Worm (Caenorhabditis elegans): ENCODE data around the gene glb-28.

glb-28 gene

ce11 chrX:15338195-15338594 lies 21.1 kb upstream of the glb-28 start:
- no peak for TF ChIP-seq unc-62 (GFP tag; optimal IDR thresholded peaks at IDR 0.05)

ce11 chrX:15336392-15336791 lies 19.3 kb upstream of the glb-28 start:
- no peak for TF ChIP-seq unc-62 (GFP tag; optimal IDR thresholded peaks at IDR 0.05)

DNA sequence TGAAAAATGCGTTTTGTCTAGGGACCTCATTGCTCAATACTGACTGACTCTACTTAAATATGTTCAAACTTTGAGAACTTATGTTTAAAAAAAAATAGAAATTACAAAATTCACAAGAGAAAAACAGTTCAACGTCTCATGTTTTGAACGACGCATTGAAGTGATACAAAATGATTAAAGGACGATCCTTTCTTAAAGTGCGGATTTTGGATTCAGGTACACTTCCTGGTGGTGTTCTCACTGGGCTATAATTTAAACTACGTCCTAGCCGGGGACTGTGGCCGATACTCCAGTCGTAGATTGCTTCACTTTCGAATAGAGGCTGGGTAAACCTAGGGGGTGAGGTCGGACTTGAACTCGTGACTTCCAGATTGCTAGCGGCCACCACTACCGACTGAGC lies 18.6 kb upstream of the glb-28 start:
- no peak for TF ChIP-seq unc-62 (GFP tag; optimal IDR thresholded peaks at IDR 0.05)

DNA sequence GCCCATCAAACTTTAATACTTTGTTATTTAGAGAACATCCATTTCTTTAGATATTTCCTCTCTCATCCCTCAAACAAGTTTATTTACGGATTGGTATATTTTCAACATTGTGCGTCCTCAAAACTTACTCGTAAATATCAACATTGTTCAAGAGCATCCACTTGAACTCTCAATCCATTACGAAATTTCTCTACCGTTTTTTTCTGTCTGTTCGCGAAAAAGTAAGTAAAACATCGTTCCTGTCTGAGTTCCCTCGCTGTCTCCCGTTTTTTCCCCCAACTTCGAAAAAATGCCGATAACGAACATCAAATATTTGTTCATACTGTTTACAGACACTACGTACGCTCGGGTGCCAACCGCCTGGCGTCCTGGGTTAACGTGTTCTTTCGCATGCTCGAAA lies 17.9 kb upstream of the glb-28 start:
- TF ChIP-seq unc-62 (GFP tag; optimal IDR thresholded peaks at IDR 0.05) = no peak

- no peak for TF ChIP-seq unc-62 (GFP tag; optimal IDR thresholded peaks at IDR 0.05)
Measured at ce11 chrX:15330664-15331063, 13.6 kb upstream of the glb-28 start, which contains the start of gene Y15E3A.4. Gene Y15E3A.4, plus strand, starts transcription at chrX:15330964.

DNA sequence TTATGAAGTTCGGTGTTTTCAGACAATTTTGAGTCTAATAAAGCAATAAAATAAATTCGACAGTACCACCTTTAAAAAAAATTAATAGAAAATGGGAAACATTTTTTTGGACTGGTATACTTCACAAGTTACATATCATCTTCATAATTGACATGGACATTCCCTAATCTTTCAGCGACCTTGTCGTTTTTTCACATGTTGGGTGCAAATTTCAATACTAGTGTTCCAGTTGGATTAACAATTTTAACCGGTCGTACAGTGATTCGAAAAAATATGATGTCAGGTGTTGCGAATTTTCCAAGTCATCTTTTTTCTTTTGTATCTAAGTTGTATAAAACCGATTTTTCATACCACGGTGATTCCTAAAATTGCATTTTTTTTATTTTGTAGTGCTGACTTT lies 11.3 kb upstream of the glb-28 start:
- no peak for TF ChIP-seq unc-62 (GFP tag; optimal IDR thresholded peaks at IDR 0.05)

ce11 chrX:15327238-15327637 lies 10.2 kb upstream of the glb-28 start:
- TF ChIP-seq unc-62 (GFP tag; optimal IDR thresholded peaks at IDR 0.05) = no peak

ce11 chrX:15325709-15326108 lies 8.7 kb upstream of the glb-28 start, which contains the start of gene Y15E3A.3:
Gene Y15E3A.3, minus strand, starts transcription at chrX:15325809.
- no peak for TF ChIP-seq unc-62 (GFP tag; optimal IDR thresholded peaks at IDR 0.05)

ce11 chrX:15321791-15322190 lies 4.7 kb upstream of the glb-28 start:
- TF ChIP-seq unc-62 (GFP tag; optimal IDR thresholded peaks at IDR 0.05) = no peak

ce11 chrX:15321217-15321616 lies 4.2 kb upstream of the glb-28 start:
- TF ChIP-seq unc-62 (GFP tag; optimal IDR thresholded peaks at IDR 0.05) = no peak

DNA sequence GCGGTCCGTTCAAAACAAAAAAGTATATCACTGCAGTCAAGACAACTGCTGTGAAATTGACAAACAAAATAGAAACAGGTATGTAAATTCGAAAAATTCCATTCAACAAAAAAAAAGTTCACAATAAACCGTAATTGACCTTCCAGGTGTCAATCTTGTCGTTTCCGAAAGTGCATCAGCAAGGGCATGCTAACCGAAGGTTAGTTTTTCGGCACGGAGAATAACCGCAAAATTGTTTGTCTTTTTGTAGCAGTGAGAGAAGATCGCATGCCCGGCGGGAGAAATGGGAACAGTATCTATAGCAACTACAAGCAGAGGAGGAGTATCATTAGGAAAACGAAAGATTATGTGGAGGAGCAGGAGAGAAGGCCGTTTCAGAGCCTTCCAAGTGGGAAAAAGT lies 4.4 kb downstream of the glb-28 start:
- TF ChIP-seq unc-62 (GFP tag; optimal IDR thresholded peaks at IDR 0.05) = no peak

DNA sequence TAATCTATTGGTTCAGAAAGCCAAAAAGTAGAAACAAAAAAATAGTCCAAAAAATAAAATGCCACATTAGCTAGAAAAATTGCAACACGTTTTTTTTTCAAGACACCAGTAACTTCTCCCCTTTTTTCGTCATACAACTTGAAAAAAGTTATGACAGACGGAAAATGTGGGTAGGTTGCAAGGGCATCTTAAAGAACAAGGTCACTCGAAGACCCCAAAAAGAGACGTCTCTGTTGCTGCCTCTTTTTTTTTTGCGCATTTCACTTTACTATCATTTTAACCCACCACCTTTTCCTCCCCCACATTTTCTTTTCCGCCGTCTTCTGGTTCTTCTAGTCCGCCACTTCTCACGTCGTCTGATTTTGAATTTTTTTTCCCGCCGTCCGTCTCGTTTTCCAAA lies 5.0 kb downstream of the glb-28 start:
- no peak for TF ChIP-seq unc-62 (GFP tag; optimal IDR thresholded peaks at IDR 0.05)

- no peak for TF ChIP-seq unc-62 (GFP tag; optimal IDR thresholded peaks at IDR 0.05)
Measured at ce11 chrX:15310986-15311385, 6.1 kb downstream of the glb-28 start.

ce11 chrX:15310330-15310776 lies 6.7 kb downstream of the glb-28 start:
- no peak for TF ChIP-seq unc-62 (GFP tag; optimal IDR thresholded peaks at IDR 0.05)

- no peak for TF ChIP-seq unc-62 (GFP tag; optimal IDR thresholded peaks at IDR 0.05)
Measured at ce11 chrX:15309138-15309537, 7.9 kb downstream of the glb-28 start, which contains the start of gene nhr-91. Gene nhr-91, plus strand, starts transcription at chrX:15309369.

- no peak for TF ChIP-seq unc-62 (GFP tag; optimal IDR thresholded peaks at IDR 0.05)
Measured at ce11 chrX:15308685-15309084, 8.4 kb downstream of the glb-28 start.

DNA sequence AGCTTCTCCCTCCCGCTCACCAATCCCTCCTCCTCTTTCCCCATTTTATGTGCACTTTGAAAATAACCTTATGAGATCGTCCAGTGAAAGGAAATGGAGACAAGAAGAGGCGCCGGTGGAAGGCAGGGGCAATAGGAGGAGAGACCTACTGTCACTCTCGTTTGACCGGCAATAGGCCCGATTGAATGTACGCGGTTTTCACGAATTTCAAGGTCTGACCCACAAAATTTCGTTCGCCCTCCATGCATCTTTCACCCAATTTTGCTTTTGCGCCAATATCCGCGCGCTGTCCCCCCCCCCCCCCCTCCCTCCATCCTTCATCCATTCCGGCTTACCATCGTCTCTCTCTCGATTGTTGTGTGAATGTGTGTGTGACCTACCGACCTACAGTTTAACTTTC lies 9.4 kb downstream of the glb-28 start:
- TF ChIP-seq unc-62 (GFP tag; optimal IDR thresholded peaks at IDR 0.05) = no peak

- no peak for TF ChIP-seq unc-62 (GFP tag; optimal IDR thresholded peaks at IDR 0.05)
Measured at ce11 chrX:15302863-15303262, 14.2 kb downstream of the glb-28 start, which contains the start of gene ser-2. Gene ser-2, minus strand, starts transcription at chrX:15302963.

All from whole organism, dauer.